Worm (Caenorhabditis elegans): Measurements from ENCODE around the gene F56A8.9.

Gene F56A8.9

DNA sequence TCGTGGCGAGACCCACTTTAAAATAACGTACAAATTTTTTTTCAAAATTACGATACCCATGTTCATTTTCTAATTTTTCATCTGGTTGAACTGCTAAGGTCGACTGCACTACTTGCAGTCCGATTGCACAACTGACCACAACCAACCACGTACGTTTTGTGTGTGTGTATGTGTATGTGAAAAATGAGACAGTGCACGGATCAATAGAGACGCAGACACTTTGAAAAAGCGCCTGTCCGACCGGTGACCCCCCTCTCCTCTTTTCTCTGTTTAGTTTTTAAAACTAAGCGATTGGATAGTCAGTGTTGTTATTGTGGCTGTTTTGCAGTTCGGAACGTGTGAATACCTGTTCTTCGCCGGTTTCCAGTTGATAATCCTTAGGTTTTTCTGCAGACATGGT is 4.3 kb downstream of the F56A8.9 start:
- no peak for TF ChIP-seq mep-1 (tag; optimal IDR thresholded peaks at IDR 0.05)
- peak; percentile 87 for TF ChIP-seq nhr-2 (tag; optimal IDR thresholded peaks at IDR 0.05)
- no peak for TF ChIP-seq unc-62 (GFP tag; optimal IDR thresholded peaks at IDR 0.05)
- TF ChIP-seq mab-5 (tag; optimal IDR thresholded peaks at IDR 0.05) = no peak
- peak; percentile 20 for TF ChIP-seq zip-8 (tag; optimal IDR thresholded peaks at IDR 0.05)
- peak; percentile 89 for TF ChIP-seq hlh-1 (tag; optimal IDR thresholded peaks at IDR 0.05)
- no peak for TF ChIP-seq cnd-1 (tag; optimal IDR thresholded peaks at IDR 0.05)
- no peak for TF ChIP-seq mls-2 (tag; optimal IDR thresholded peaks at IDR 0.05)
- no peak for TF ChIP-seq sptf-1 (tag; optimal IDR thresholded peaks at IDR 0.05)

DNA sequence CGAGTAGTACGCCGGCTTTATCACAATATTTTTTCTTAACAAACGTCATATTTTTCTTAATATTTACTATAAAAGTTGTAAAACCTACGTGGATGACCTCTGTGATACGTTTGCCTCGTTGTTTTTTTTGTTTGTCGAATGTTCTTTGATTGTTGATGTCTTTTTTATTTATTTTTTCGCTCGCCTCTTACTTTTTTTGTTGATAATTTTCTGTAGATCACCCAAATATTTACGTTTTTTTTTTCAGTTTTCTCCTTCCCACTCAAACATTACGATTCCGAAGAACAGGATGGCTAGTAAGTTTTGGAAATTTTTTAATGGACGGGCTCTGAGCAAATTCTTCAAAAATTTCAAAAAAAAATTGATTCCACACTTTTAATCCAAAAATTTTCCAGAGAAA is 5.9 kb downstream of the F56A8.9 start:
- TF ChIP-seq lin-32 (GFP tag; optimal IDR thresholded peaks at IDR 0.05) (no peak), unc-62 (GFP tag; optimal IDR thresholded peaks at IDR 0.05) (no peak), snpc-4 (tag; optimal IDR thresholded peaks at IDR 0.05) (no peak), pha-4 (tag; optimal IDR thresholded peaks at IDR 0.05) (no peak), nhr-76 (tag; optimal IDR thresholded peaks at IDR 0.05) (no peak), M03D4.4 (tag; optimal IDR thresholded peaks at IDR 0.05) (no peak), flh-1 (GFP tag; optimal IDR thresholded peaks at IDR 0.05) (no peak), mep-1 (tag; optimal IDR thresholded peaks at IDR 0.05) (no peak), sem-2 (GFP tag; optimal IDR thresholded peaks at IDR 0.05) (no peak), ceh-83 (GFP tag; optimal IDR thresholded peaks at IDR 0.05) (no peak), nhr-2 (tag; optimal IDR thresholded peaks at IDR 0.05) (no peak), bed-3 (GFP tag; optimal IDR thresholded peaks at IDR 0.05) (no peak), elt-3 (tag; optimal IDR thresholded peaks at IDR 0.05) (no peak), cnd-1 (tag; optimal IDR thresholded peaks at IDR 0.05) (no peak), drap-1 (GFP tag; optimal IDR thresholded peaks at IDR 0.05) (no peak), nhr-237 (tag; optimal IDR thresholded peaks at IDR 0.05) (no peak), zip-8 (tag; optimal IDR thresholded peaks at IDR 0.05) (no peak), hlh-1 (tag; optimal IDR thresholded peaks at IDR 0.05) (no peak)

DNA sequence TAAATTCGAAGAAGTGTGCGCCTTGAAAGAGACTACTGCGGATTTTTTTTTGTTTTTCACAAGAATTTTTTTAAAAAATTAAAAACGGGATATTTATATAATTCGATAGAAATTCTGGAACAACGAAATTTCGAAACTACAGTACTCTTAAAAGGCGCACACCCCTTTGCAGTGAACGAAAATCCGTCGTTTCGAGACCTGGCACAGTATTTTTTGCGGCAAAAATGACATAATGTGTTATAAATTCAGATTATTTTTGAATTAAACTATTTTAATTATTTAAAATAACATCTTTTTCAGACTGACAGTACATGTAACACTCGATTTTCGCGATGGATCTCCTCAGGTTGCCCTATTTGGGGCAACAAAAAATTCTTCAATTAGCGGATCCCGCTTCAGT is 8.5 kb downstream of the F56A8.9 start, which contains the start of gene F56A8.4:
Gene F56A8.4 (plus strand): TSS at position 301 of the 400 bp plus-strand sequence.
- no peak for TF ChIP-seq elt-1 (tag; optimal IDR thresholded peaks at IDR 0.05; ENCODE audit: borderline replicate concordance, insufficient read depth)
- TF ChIP-seq nhr-76 (tag; optimal IDR thresholded peaks at IDR 0.05) = no peak
- TF ChIP-seq lin-13 (tag; optimal IDR thresholded peaks at IDR 0.05) = no peak
- TF ChIP-seq ces-1 (GFP tag; optimal IDR thresholded peaks at IDR 0.05) = no peak
- TF ChIP-seq ceh-83 (GFP tag; optimal IDR thresholded peaks at IDR 0.05) = peak; percentile 1
- TF ChIP-seq nhr-12 (tag; optimal IDR thresholded peaks at IDR 0.05) = no peak
- no peak for TF ChIP-seq pha-4 (tag; optimal IDR thresholded peaks at IDR 0.05)
- no peak for TF ChIP-seq zip-8 (tag; optimal IDR thresholded peaks at IDR 0.05)

DNA sequence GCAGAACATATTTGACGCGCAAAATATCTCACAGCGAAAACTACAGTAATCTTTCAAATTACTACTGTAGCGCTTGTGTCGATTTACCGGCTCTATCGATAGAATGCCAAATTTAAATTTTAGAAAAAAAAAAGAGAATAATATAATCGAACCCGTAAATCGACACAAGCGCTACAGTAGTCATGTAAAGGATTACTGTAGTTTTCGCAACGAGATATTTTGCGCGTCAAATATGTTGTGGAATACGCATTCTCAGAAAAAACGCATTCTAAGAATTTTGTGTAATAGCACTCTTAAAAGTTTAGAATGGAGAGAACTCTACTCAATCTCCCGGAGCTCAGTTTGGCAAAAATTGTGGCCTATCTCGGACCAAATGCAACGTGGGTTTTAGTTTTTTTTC is 11.1 kb downstream of the F56A8.9 start, which contains the start of gene F56A8.5:
Gene F56A8.5 (plus strand): TSS at position 301 of the 400 bp plus-strand sequence.
- no peak for TF ChIP-seq ztf-11 (tag; optimal IDR thresholded peaks at IDR 0.05)
- no peak for TF ChIP-seq zip-8 (tag; optimal IDR thresholded peaks at IDR 0.05)
- TF ChIP-seq drap-1 (GFP tag; optimal IDR thresholded peaks at IDR 0.05) = no peak
- TF ChIP-seq ces-1 (GFP tag; optimal IDR thresholded peaks at IDR 0.05) = no peak
- no peak for TF ChIP-seq bed-3 (GFP tag; optimal IDR thresholded peaks at IDR 0.05)
- TF ChIP-seq elt-3 (tag; optimal IDR thresholded peaks at IDR 0.05) = no peak
- TF ChIP-seq ceh-83 (GFP tag; optimal IDR thresholded peaks at IDR 0.05) = no peak
- TF ChIP-seq nhr-2 (tag; optimal IDR thresholded peaks at IDR 0.05) = no peak
- TF ChIP-seq hlh-1 (tag; optimal IDR thresholded peaks at IDR 0.05) = no peak
- no peak for TF ChIP-seq sptf-1 (tag; optimal IDR thresholded peaks at IDR 0.05)
- TF ChIP-seq lin-13 (tag; optimal IDR thresholded peaks at IDR 0.05) = no peak

DNA sequence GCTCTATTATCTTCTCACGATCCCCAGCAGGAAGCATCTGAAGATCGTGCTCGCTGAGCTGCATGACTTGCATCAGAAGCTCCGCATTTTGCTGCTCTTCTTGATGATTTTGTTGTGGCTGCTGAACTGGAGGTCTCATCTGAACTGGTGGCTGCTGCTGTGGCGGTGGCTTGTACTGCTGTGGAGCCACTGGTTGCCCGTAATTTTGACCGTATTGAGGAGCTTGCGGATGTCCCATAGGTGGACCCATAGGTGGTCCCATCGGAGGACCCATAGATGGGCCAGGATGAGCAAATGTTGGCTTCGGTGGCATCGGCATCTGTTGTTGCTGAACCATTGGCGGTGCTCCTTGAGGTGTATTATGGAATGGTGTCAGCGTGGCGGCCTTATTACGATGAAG is 12.6 kb downstream of the F56A8.9 start:
- TF ChIP-seq drap-1 (GFP tag; optimal IDR thresholded peaks at IDR 0.05) (no peak), unc-39 (tag; optimal IDR thresholded peaks at IDR 0.05) (no peak), hlh-1 (tag; optimal IDR thresholded peaks at IDR 0.05) (no peak), ceh-39 (tag; optimal IDR thresholded peaks at IDR 0.05) (no peak), M03D4.4 (tag; optimal IDR thresholded peaks at IDR 0.05) (no peak), ceh-83 (GFP tag; optimal IDR thresholded peaks at IDR 0.05) (no peak), elt-1 (tag; optimal IDR thresholded peaks at IDR 0.05; ENCODE audit: borderline replicate concordance, insufficient read depth) (no peak), sem-2 (GFP tag; optimal IDR thresholded peaks at IDR 0.05) (no peak), mep-1 (tag; optimal IDR thresholded peaks at IDR 0.05) (no peak), ces-1 (GFP tag; optimal IDR thresholded peaks at IDR 0.05) (no peak), pha-4 (tag; optimal IDR thresholded peaks at IDR 0.05) (no peak), lin-32 (GFP tag; optimal IDR thresholded peaks at IDR 0.05) (no peak), nhr-12 (tag; optimal IDR thresholded peaks at IDR 0.05) (no peak), nhr-2 (tag; optimal IDR thresholded peaks at IDR 0.05) (no peak), unc-120 (tag; optimal IDR thresholded peaks at IDR 0.05; ENCODE audit: poor library complexity, severe bottlenecking) (no peak), unc-62 (GFP tag; optimal IDR thresholded peaks at IDR 0.05) (no peak), zip-8 (tag; optimal IDR thresholded peaks at IDR 0.05) (no peak), cnd-1 (tag; optimal IDR thresholded peaks at IDR 0.05) (no peak), sptf-1 (tag; optimal IDR thresholded peaks at IDR 0.05) (no peak)

Data from whole organism, mixed stage, embryonic.